Worm (Caenorhabditis elegans) whole organism, young adult: ENCODE measurements around the gene srsx-39.

Experiments used
- B0019.2 ChIP-seq: fragments of 200-800 bp; sonication (Bioruptor generic); conservative IDR thresholded peaks from 2 replicates; pipeline ENCODE4 v1.3.6; 2022; ENCODE audit warnings: missing genetic modification reagents, missing genetic modification characterization, missing compliant biosample characterization
- C17E4.6 ChIP-seq: fragments of 200-800 bp; sonication (Bioruptor generic); IDR thresholded peaks from 2 replicates; pipeline ENCODE4 v1.3.6; 2022; ENCODE audit warnings: missing genetic modification reagents, missing genetic modification characterization, missing compliant biosample characterization
- F22D6.2 ChIP-seq: sonication (generic microtip); optimal IDR thresholded peaks from 2 replicates; lab custom pipeline; 2016; ENCODE audit warnings: mild to moderate bottlenecking, missing genetic modification characterization, missing compliant biosample characterization
- F52B5.7 ChIP-seq: sonication (generic microtip); optimal IDR thresholded peaks from 2 replicates; lab custom pipeline; 2016; ENCODE audit warnings: mild to moderate bottlenecking, missing genetic modification characterization, missing compliant biosample characterization
- Y56A3A.18 ChIP-seq: fragments of 200-800 bp; sonication (Bioruptor generic); IDR thresholded peaks from 2 replicates; pipeline ENCODE4 v1.3.6; 2022; ENCODE audit warnings: missing genetic modification reagents, missing genetic modification characterization, missing compliant biosample characterization
- Y67H2A.10 ChIP-seq: fragments of 200-800 bp; sonication (Bioruptor generic); conservative IDR thresholded peaks from 2 replicates; pipeline ENCODE4 v1.3.6; 2022; ENCODE audit warnings: missing genetic modification reagents, missing genetic modification characterization, missing compliant biosample characterization
- ZK185.1 ChIP-seq: sonication (generic microtip); optimal IDR thresholded peaks from 2 replicates; lab custom pipeline; 2016; ENCODE audit warnings: mild to moderate bottlenecking, missing genetic modification characterization, missing compliant biosample characterization; ENCODE audit not compliant: poor library complexity, severe bottlenecking
- akir-1 ChIP-seq: fragments of 200-800 bp; sonication (Bioruptor generic); optimal IDR thresholded peaks from 2 replicates; lab custom pipeline; 2018; ENCODE audit warnings: mild to moderate bottlenecking, missing genetic modification characterization, moderate library complexity, missing compliant biosample characterization
- aptf-3 ChIP-seq: fragments of 200-800 bp; sonication (Bioruptor generic); IDR thresholded peaks from 2 replicates; pipeline ENCODE4 v1.3.6; 2022; ENCODE audit warnings: missing genetic modification characterization, missing compliant biosample characterization
- atf-7 ChIP-seq: sonication (generic microtip); optimal IDR thresholded peaks from 2 replicates; lab custom pipeline; 2017; ENCODE audit warnings: mild to moderate bottlenecking, missing genetic modification characterization, missing compliant biosample characterization
- athp-1 ChIP-seq: sonication (generic microtip); optimal IDR thresholded peaks from 2 replicates; lab custom pipeline; 2017; ENCODE audit warnings: mild to moderate bottlenecking, missing genetic modification characterization, missing compliant biosample characterization
- attf-3 ChIP-seq: fragments of 200-800 bp; sonication (Bioruptor generic); conservative IDR thresholded peaks from 2 replicates; pipeline ENCODE4 v1.3.6; 2022; ENCODE audit warnings: missing genetic modification reagents, missing genetic modification characterization, missing compliant biosample characterization
- ceh-40 ChIP-seq: fragments of 200-800 bp; sonication (Bioruptor generic); IDR thresholded peaks from 2 replicates; pipeline ENCODE4 v1.3.6; 2022; ENCODE audit warnings: missing genetic modification characterization, missing compliant biosample characterization
- ceh-58 ChIP-seq: fragments of 200-800 bp; sonication (Bioruptor generic); IDR thresholded peaks from 2 replicates; pipeline ENCODE4 v1.3.6; 2022; ENCODE audit warnings: missing genetic modification characterization, missing compliant biosample characterization
- egl-18 ChIP-seq: fragments of 200-800 bp; sonication (Bioruptor generic); IDR thresholded peaks from 2 replicates; pipeline ENCODE4 v1.3.6; 2022; ENCODE audit warnings: missing genetic modification reagents, missing genetic modification characterization, missing compliant biosample characterization
- egl-44 ChIP-seq: fragments of 200-800 bp; sonication (Bioruptor generic); IDR thresholded peaks from 2 replicates; pipeline ENCODE4 v1.3.6; 2022; ENCODE audit warnings: missing genetic modification reagents, missing genetic modification characterization, missing compliant biosample characterization
- gei-17 ChIP-seq: fragments of 200-800 bp; sonication (Bioruptor generic); optimal IDR thresholded peaks from 2 replicates; lab custom pipeline; 2018; ENCODE audit warnings: mild to moderate bottlenecking, missing genetic modification characterization, missing compliant biosample characterization
- him-1 ChIP-seq: sonication (generic microtip); optimal IDR thresholded peaks from 2 replicates; lab custom pipeline; 2016; ENCODE audit warnings: missing genotype, missing genetic modification reagents, missing genetic modification characterization, missing compliant biosample characterization
- hlh-12 ChIP-seq: sonication (generic microtip); optimal IDR thresholded peaks from 2 replicates; lab custom pipeline; 2016; ENCODE audit warnings: missing genetic modification characterization, missing compliant biosample characterization
- hlh-26 ChIP-seq: fragments of 200-800 bp; sonication (Bioruptor generic); conservative IDR thresholded peaks from 2 replicates; pipeline ENCODE4 v1.3.6; 2022; ENCODE audit warnings: missing genetic modification reagents, missing genetic modification characterization, missing compliant biosample characterization
- hmg-1.2 ChIP-seq: fragments of 200-800 bp; sonication (Bioruptor generic); IDR thresholded peaks from 2 replicates; pipeline ENCODE4 v1.3.6; 2022; ENCODE audit warnings: missing genetic modification reagents, missing genetic modification characterization, missing compliant biosample characterization
- hmg-20 ChIP-seq: fragments of 200-800 bp; sonication (Bioruptor generic); IDR thresholded peaks from 2 replicates; pipeline ENCODE4 v1.3.6; 2022; ENCODE audit warnings: missing genetic modification reagents, missing genetic modification characterization, missing compliant biosample characterization
- hsf-1 ChIP-seq: fragments of 200-800 bp; sonication (Bioruptor generic); IDR thresholded peaks from 2 replicates; pipeline ENCODE4 v1.3.6; 2022; ENCODE audit warnings: missing genetic modification reagents, missing genetic modification characterization, missing compliant biosample characterization
- lag-1 ChIP-seq: fragments of 200-800 bp; sonication (Bioruptor generic); IDR thresholded peaks from 2 replicates; pipeline ENCODE4 v1.3.6; 2022; ENCODE audit warnings: missing genetic modification reagents, missing genetic modification characterization, missing compliant biosample characterization
- lin-26 ChIP-seq: fragments of 200-800 bp; sonication (Bioruptor generic); IDR thresholded peaks from 2 replicates; pipeline ENCODE4 v1.3.6; 2022; ENCODE audit warnings: missing genetic modification reagents, missing genetic modification characterization, missing compliant biosample characterization
- madf-3 ChIP-seq: fragments of 200-800 bp; sonication (Bioruptor generic); IDR thresholded peaks from 2 replicates; pipeline ENCODE4 v1.3.6; 2022; ENCODE audit warnings: missing genetic modification reagents, missing genetic modification characterization, missing compliant biosample characterization
- nhr-179 ChIP-seq: sonication (generic microtip); optimal IDR thresholded peaks from 2 replicates; lab custom pipeline; 2016; ENCODE audit warnings: mild to moderate bottlenecking, missing genetic modification characterization, missing compliant biosample characterization
- nhr-27 ChIP-seq: fragments of 200-800 bp; sonication (Bioruptor generic); optimal IDR thresholded peaks from 2 replicates; lab custom pipeline; 2018; ENCODE audit warnings: mild to moderate bottlenecking, missing genetic modification characterization, moderate library complexity, missing compliant biosample characterization
- pha-4 ChIP-seq: fragments of 150-350 bp; sonication (generic microtip); optimal IDR thresholded peaks from 2 replicates; lab custom pipeline; 2014; ENCODE audit warnings: missing biosample characterization, missing genetic modification reagents, missing genetic modification characterization
- rec-8 ChIP-seq, 2 experiments: sonication (generic microtip); optimal IDR thresholded peaks; 2 replicates each; lab custom pipeline; 2016; ENCODE audit warnings: mild to moderate bottlenecking in 2 of 2, missing genetic modification characterization in 2 of 2, missing genetic modification reagents in 2 of 2, missing genotype in 2 of 2, missing biosample characterization in 1 of 2, missing compliant biosample characterization in 1 of 2, moderate library complexity in 1 of 2
- repo-1 ChIP-seq: sonication (generic microtip); optimal IDR thresholded peaks from 2 replicates; lab custom pipeline; 2017; ENCODE audit warnings: mild to moderate bottlenecking, missing genetic modification characterization, missing compliant biosample characterization
- sdz-38 ChIP-seq: sonication (generic microtip); optimal IDR thresholded peaks from 2 replicates; lab custom pipeline; 2016; ENCODE audit warnings: missing genotype, missing genetic modification characterization, missing compliant biosample characterization
- sptf-2 ChIP-seq: fragments of 200-800 bp; sonication (Bioruptor generic); optimal IDR thresholded peaks from 2 replicates; lab custom pipeline; 2018; ENCODE audit warnings: mild to moderate bottlenecking, missing genetic modification characterization, missing compliant biosample characterization
- tbx-9 ChIP-seq: sonication (generic microtip); optimal IDR thresholded peaks from 2 replicates; lab custom pipeline; 2016; ENCODE audit warnings: borderline replicate concordance, missing genetic modification characterization, inconsistent platforms, missing compliant biosample characterization
- unc-130 ChIP-seq: sonication (generic microtip); optimal IDR thresholded peaks from 2 replicates; lab custom pipeline; 2016; ENCODE audit warnings: missing genetic modification reagents, missing genetic modification characterization, missing compliant biosample characterization
- ztf-26 ChIP-seq: sonication (generic microtip); optimal IDR thresholded peaks from 2 replicates; lab custom pipeline; 2017; ENCODE audit warnings: missing genetic modification characterization, missing compliant biosample characterization
- ztf-28 ChIP-seq: fragments of 200-800 bp; sonication (Bioruptor generic); IDR thresholded peaks from 2 replicates; pipeline ENCODE4 v1.3.6; 2022; ENCODE audit warnings: missing genetic modification reagents, missing genetic modification characterization, missing compliant biosample characterization
- ztf-3 ChIP-seq: fragments of 200-800 bp; sonication (Bioruptor generic); optimal IDR thresholded peaks from 2 replicates; lab custom pipeline; 2018; ENCODE audit warnings: mild to moderate bottlenecking, missing genetic modification characterization, missing compliant biosample characterization
- ztf-6 ChIP-seq: fragments of 200-800 bp; sonication (Bioruptor generic); IDR thresholded peaks from 2 replicates; pipeline ENCODE4 v1.3.6; 2022; ENCODE audit warnings: missing genetic modification reagents, missing genetic modification characterization, missing compliant biosample characterization

The srsx-39 gene

ce11 chrV:15238552-15238951 lies 18.0 kb downstream of the srsx-39 start, which contains the start of gene srw-12:
Gene srw-12 (minus strand): TSS chrV:15238652.
- TF ChIP-seq F52B5.7 (tag; lab: Kevin White, UChicago): no peak
- no peak for TF ChIP-seq ceh-58 (GFP tag; lab: Robert Waterston, UW)
- no peak for TF ChIP-seq hsf-1 (GFP tag; lab: Robert Waterston, UW)
- TF ChIP-seq Y67H2A.10 (GFP tag; lab: Robert Waterston, UW): no peak

ce11 chrV:15235661-15236060 lies 20.9 kb downstream of the srsx-39 start, which contains the start of gene nhr-164:
Gene nhr-164 (minus strand): TSS chrV:15235761.
- TF ChIP-seq hlh-12 (tag; lab: Kevin White, UChicago): no peak
- no peak for TF ChIP-seq nhr-179 (tag; lab: Kevin White, UChicago)
- no peak for TF ChIP-seq hmg-1.2 (GFP tag; lab: Robert Waterston, UW)
- no peak for TF ChIP-seq nhr-27 (tag; lab: Kevin White, UChicago)

ce11 chrV:15232200-15232599 lies 24.4 kb downstream of the srsx-39 start, which contains the start of gene srw-13:
Gene srw-13 (plus strand): TSS chrV:15232500.
- no peak for TF ChIP-seq hlh-12 (tag; lab: Kevin White, UChicago)
- no peak for TF ChIP-seq madf-3 (GFP tag; lab: Robert Waterston, UW)
- no peak for TF ChIP-seq F22D6.2 (tag; lab: Kevin White, UChicago)
- no peak for TF ChIP-seq sptf-2 (GFP tag; lab: Kevin White, UChicago)
- TF ChIP-seq ztf-6 (GFP tag; lab: Robert Waterston, UW): no peak
- no peak for TF ChIP-seq C17E4.6 (GFP tag; lab: Robert Waterston, UW)
- no peak for TF ChIP-seq lin-26 (GFP tag; lab: Robert Waterston, UW)
- no peak for TF ChIP-seq egl-18 (GFP tag; lab: Robert Waterston, UW)
- TF ChIP-seq repo-1 (tag; lab: Kevin White, UChicago): no peak
- no peak for TF ChIP-seq egl-44
- TF ChIP-seq B0019.2 (GFP tag; lab: Robert Waterston, UW): no peak
- TF ChIP-seq attf-3: no peak
- no peak for TF ChIP-seq ZK185.1
- no peak for TF ChIP-seq him-1 (tag; lab: Kevin White, UChicago)
- TF ChIP-seq ztf-3 (GFP tag; lab: Kevin White, UChicago): no peak
- TF ChIP-seq unc-130 (GFP tag; lab: Kevin White, UChicago): no peak
- TF ChIP-seq tbx-9 (tag; lab: Kevin White, UChicago): no peak
- no peak for TF ChIP-seq hlh-26
- TF ChIP-seq ceh-40 (GFP tag; lab: Robert Waterston, UW): no peak

ce11 chrV:15230243-15230642 lies 26.3 kb downstream of the srsx-39 start, which contains the start of gene srw-15:
Gene srw-15 (plus strand): TSS chrV:15230543.
- TF ChIP-seq lag-1 (GFP tag; lab: Robert Waterston, UW) (no peak), sptf-2 (GFP tag; lab: Kevin White, UChicago) (no peak), ceh-40 (GFP tag; lab: Robert Waterston, UW) (no peak), ztf-26 (tag; lab: Kevin White, UChicago) (no peak), gei-17 (no peak)

ce11 chrV:15226206-15226605 lies 30.4 kb downstream of the srsx-39 start:
- TF ChIP-seq sdz-38 (tag; lab: Kevin White, UChicago) (no peak), akir-1 (GFP tag; lab: Kevin White, UChicago) (no peak), F52B5.7 (tag; lab: Kevin White, UChicago) (no peak), athp-1 (tag; lab: Kevin White, UChicago) (no peak), Y56A3A.18 (GFP tag; lab: Robert Waterston, UW) (no peak), atf-7 (no peak), egl-18 (GFP tag; lab: Robert Waterston, UW) (no peak), ceh-58 (GFP tag; lab: Robert Waterston, UW) (no peak), ztf-28 (GFP tag; lab: Robert Waterston, UW) (no peak), pha-4 (tag; lab: Kevin White, UChicago) (no peak), aptf-3 (GFP tag; lab: Robert Waterston, UW) (no peak), hlh-12 (tag; lab: Kevin White, UChicago) (no peak), ztf-6 (GFP tag; lab: Robert Waterston, UW) (no peak), repo-1 (tag; lab: Kevin White, UChicago) (no peak), hmg-20 (GFP tag; lab: Robert Waterston, UW) (no peak), rec-8 (tag; optimal IDR thresholded peaks at IDR 0.05; lab: Kevin White, UChicago) (no peak)
